Worm (Caenorhabditis elegans) whole organism, L4/young adult: ENCODE results near the gene daao-1.

Experiments
- dao-5 ChIP-seq: sonication (generic microtip); optimal IDR thresholded peaks from 2 replicates; lab custom pipeline; 2016; ENCODE audit warnings: missing genotype, missing genetic modification characterization, moderate library complexity, missing compliant biosample characterization
- him-1 ChIP-seq: sonication (generic microtip); optimal IDR thresholded peaks from 2 replicates; lab custom pipeline; 2016; ENCODE audit warnings: missing genotype, missing genetic modification reagents, missing genetic modification characterization, missing compliant biosample characterization

- TF ChIP-seq him-1 (peak; percentile 37), dao-5 (no peak)
Observed at ce11 chrIV:2599634-2600033, 14.4 kb upstream of the daao-1 start.
